Worm (Caenorhabditis elegans) whole organism, late embryonic: ENCODE data around the gene C07H4.1.

Source experiments
- C38D4.7 ChIP-seq: fragments of 200-800 bp; sonication (Bioruptor generic); optimal IDR thresholded peaks from 2 replicates; lab custom pipeline; 2018; ENCODE audit warnings: mild to moderate bottlenecking, missing genetic modification characterization, moderate library complexity, missing compliant biosample characterization
- F13H6.1 ChIP-seq: sonication (generic microtip); optimal IDR thresholded peaks from 2 replicates; lab custom pipeline; 2016; ENCODE audit warnings: missing genetic modification characterization, missing compliant biosample characterization
- T23F11.4 ChIP-seq: fragments of 200-800 bp; sonication (Bioruptor generic); optimal IDR thresholded peaks from 2 replicates; lab custom pipeline; 2018; ENCODE audit warnings: mild to moderate bottlenecking, missing genetic modification characterization, missing compliant biosample characterization
- ama-1 ChIP-seq: fragments of 150-350 bp; optimal IDR thresholded peaks from 2 replicates; lab custom pipeline; 2014
- ceh-14 ChIP-seq: sonication (generic microtip); optimal IDR thresholded peaks from 2 replicates; lab custom pipeline; 2016; ENCODE audit warnings: missing genotype, missing genetic modification characterization, missing compliant biosample characterization
- ceh-18 ChIP-seq: sonication (generic microtip); optimal IDR thresholded peaks from 2 replicates; lab custom pipeline; 2016; ENCODE audit warnings: missing genetic modification characterization, missing compliant biosample characterization
- ceh-19 ChIP-seq: fragments of 200-800 bp; sonication (Bioruptor generic); optimal IDR thresholded peaks from 2 replicates; lab custom pipeline; 2018; ENCODE audit warnings: mild to moderate bottlenecking, missing genetic modification characterization, missing compliant biosample characterization
- ceh-2 ChIP-seq: sonication (generic microtip); optimal IDR thresholded peaks from 2 replicates; lab custom pipeline; 2016; ENCODE audit warnings: missing genotype, missing genetic modification characterization, missing compliant biosample characterization
- ceh-22 ChIP-seq: sonication (generic microtip); optimal IDR thresholded peaks from 2 replicates; lab custom pipeline; 2017; ENCODE audit warnings: missing biosample characterization, missing genetic modification characterization
- ceh-30 ChIP-seq: fragments of 150-350 bp; optimal IDR thresholded peaks from 2 replicates; lab custom pipeline; 2014; ENCODE audit warnings: missing biosample characterization, missing genetic modification characterization
- ceh-31 ChIP-seq: sonication (generic microtip); optimal IDR thresholded peaks from 2 replicates; lab custom pipeline; 2016; ENCODE audit warnings: missing genetic modification characterization, missing compliant biosample characterization
- ceh-34 ChIP-seq: sonication (generic microtip); optimal IDR thresholded peaks from 2 replicates; lab custom pipeline; 2016; ENCODE audit warnings: mild to moderate bottlenecking, missing genetic modification characterization, missing compliant biosample characterization
- ceh-45 ChIP-seq: fragments of 200-800 bp; sonication (Bioruptor generic); IDR thresholded peaks from 2 replicates; pipeline ENCODE4 v1.3.6; 2022; ENCODE audit warnings: missing genetic modification reagents, missing genetic modification characterization, missing compliant biosample characterization
- ceh-48 ChIP-seq: sonication (generic microtip); optimal IDR thresholded peaks from 2 replicates; lab custom pipeline; 2016; ENCODE audit warnings: missing genetic modification characterization, inconsistent platforms, missing compliant biosample characterization
- ceh-9 ChIP-seq: sonication (generic microtip); optimal IDR thresholded peaks from 2 replicates; lab custom pipeline; 2016; ENCODE audit warnings: mild to moderate bottlenecking, missing genetic modification characterization, inconsistent platforms, missing compliant biosample characterization
- dmd-4 ChIP-seq: sonication (generic microtip); optimal IDR thresholded peaks from 2 replicates; lab custom pipeline; 2016; ENCODE audit warnings: borderline replicate concordance, missing genetic modification characterization, missing compliant biosample characterization
- elt-2 ChIP-seq: sonication (generic microtip); optimal IDR thresholded peaks from 2 replicates; lab custom pipeline; 2016; ENCODE audit warnings: missing genetic modification reagents, missing genetic modification characterization, missing compliant biosample characterization
- ets-4 ChIP-seq: sonication (generic microtip); optimal IDR thresholded peaks from 2 replicates; lab custom pipeline; 2016; ENCODE audit warnings: missing genetic modification characterization, missing compliant biosample characterization
- eyg-1 ChIP-seq: sonication (generic microtip); optimal IDR thresholded peaks from 2 replicates; lab custom pipeline; 2016; ENCODE audit warnings: missing genotype, missing genetic modification characterization, missing compliant biosample characterization
- fkh-6 ChIP-seq: sonication (generic microtip); optimal IDR thresholded peaks from 2 replicates; lab custom pipeline; 2016; ENCODE audit warnings: missing genetic modification characterization, missing compliant biosample characterization
- hlh-13 ChIP-seq: fragments of 200-800 bp; sonication (Bioruptor generic); optimal IDR thresholded peaks from 2 replicates; lab custom pipeline; 2018; ENCODE audit warnings: mild to moderate bottlenecking, missing genetic modification characterization, missing compliant biosample characterization
- hlh-30 ChIP-seq: sonication (generic microtip); optimal IDR thresholded peaks from 2 replicates; lab custom pipeline; 2017; ENCODE audit warnings: antibody characterized with exemption, missing genetic modification characterization, missing compliant biosample characterization; ENCODE audit not compliant: insufficient read depth
- hlh-6 ChIP-seq: sonication (generic microtip); optimal IDR thresholded peaks from 2 replicates; lab custom pipeline; 2016; ENCODE audit warnings: missing genotype, missing genetic modification characterization, missing compliant biosample characterization
- hlh-8 ChIP-seq: sonication (generic microtip); optimal IDR thresholded peaks from 2 replicates; lab custom pipeline; 2016; ENCODE audit warnings: missing genotype, missing genetic modification characterization, missing compliant biosample characterization
- lin-11 ChIP-seq: fragments of 200-800 bp; sonication (Bioruptor generic); optimal IDR thresholded peaks from 2 replicates; lab custom pipeline; 2018; ENCODE audit warnings: mild to moderate bottlenecking, missing genetic modification characterization, missing compliant biosample characterization
- nfya-1 ChIP-seq: sonication (generic microtip); optimal IDR thresholded peaks from 2 replicates; lab custom pipeline; 2017; ENCODE audit warnings: missing genetic modification characterization, mild to moderate bottlenecking, missing compliant biosample characterization, antibody characterized with exemption, moderate library complexity
- odd-2 ChIP-seq: sonication (generic microtip); optimal IDR thresholded peaks from 2 replicates; lab custom pipeline; 2017; ENCODE audit warnings: antibody characterized with exemption, mild to moderate bottlenecking, missing genetic modification characterization, missing compliant biosample characterization
- pax-1 ChIP-seq: fragments of 150-350 bp; optimal IDR thresholded peaks from 2 replicates; lab custom pipeline; 2014; ENCODE audit warnings: missing biosample characterization, missing genetic modification characterization
- pha-2 ChIP-seq: sonication (generic microtip); optimal IDR thresholded peaks from 2 replicates; lab custom pipeline; 2017; ENCODE audit warnings: mild to moderate bottlenecking, missing genetic modification characterization, missing compliant biosample characterization
- pha-4 ChIP-seq: fragments of 150-350 bp; optimal IDR thresholded peaks from 2 replicates; lab custom pipeline; 2018; ENCODE audit warnings: missing biosample characterization, missing genetic modification reagents, missing genetic modification characterization
- pqm-1 ChIP-seq: sonication (generic microtip); optimal IDR thresholded peaks from 2 replicates; lab custom pipeline; 2016; ENCODE audit warnings: missing genetic modification characterization, missing compliant biosample characterization
- pros-1 ChIP-seq: fragments of 150-350 bp; optimal IDR thresholded peaks from 2 replicates; lab custom pipeline; 2014; ENCODE audit warnings: missing biosample characterization, missing genetic modification reagents, missing genetic modification characterization
- ref-2 ChIP-seq: sonication (generic microtip); optimal IDR thresholded peaks from 2 replicates; lab custom pipeline; 2016; ENCODE audit warnings: missing genetic modification characterization, missing compliant biosample characterization
- rnt-1 ChIP-seq: sonication (generic microtip); optimal IDR thresholded peaks from 2 replicates; lab custom pipeline; 2016; ENCODE audit warnings: missing genetic modification characterization, missing compliant biosample characterization
- sdc-2 ChIP-seq: sonication (generic microtip); optimal IDR thresholded peaks from 2 replicates; lab custom pipeline; 2016; ENCODE audit warnings: missing genotype, missing genetic modification characterization, missing compliant biosample characterization
- syd-9 ChIP-seq: sonication (generic microtip); optimal IDR thresholded peaks from 2 replicates; lab custom pipeline; 2016; ENCODE audit warnings: mild to moderate bottlenecking, missing genetic modification characterization, moderate library complexity, missing compliant biosample characterization
- tbx-2 ChIP-seq: sonication (generic microtip); optimal IDR thresholded peaks from 2 replicates; lab custom pipeline; 2016; ENCODE audit warnings: missing genetic modification characterization, missing compliant biosample characterization
- tbx-7 ChIP-seq: sonication (generic microtip); optimal IDR thresholded peaks from 2 replicates; lab custom pipeline; 2016; ENCODE audit warnings: missing genotype, missing genetic modification characterization, missing compliant biosample characterization
- unc-3 ChIP-seq, 2 experiments: fragments of 200-800 bp in 1 of 2; sonication (Bioruptor generic) in 1 of 2; sonication (generic microtip) in 1 of 2; conservative IDR thresholded peaks in 1 of 2; optimal IDR thresholded peaks in 1 of 2; 2 replicates each; pipeline versions ENCODE4 v1.3.6 to Lab custom; 2016 to 2022; ENCODE audit warnings: missing compliant biosample characterization in 2 of 2, missing genetic modification characterization in 2 of 2, missing genetic modification reagents in 1 of 2
- unc-42 ChIP-seq: sonication (generic microtip); optimal IDR thresholded peaks from 2 replicates; lab custom pipeline; 2016; ENCODE audit warnings: missing genotype, missing genetic modification characterization, missing compliant biosample characterization
- unc-55 ChIP-seq: sonication (generic microtip); optimal IDR thresholded peaks from 2 replicates; lab custom pipeline; 2017; ENCODE audit warnings: missing biosample characterization, missing genetic modification reagents, missing genetic modification characterization
- unc-86 ChIP-seq: sonication (generic microtip); optimal IDR thresholded peaks from 2 replicates; lab custom pipeline; 2016; ENCODE audit warnings: missing genetic modification characterization, missing compliant biosample characterization
- zip-5 ChIP-seq: sonication (generic microtip); optimal IDR thresholded peaks from 2 replicates; lab custom pipeline; 2016; ENCODE audit warnings: missing genetic modification characterization, missing compliant biosample characterization
- ztf-16 ChIP-seq: sonication (generic microtip); optimal IDR thresholded peaks from 2 replicates; lab custom pipeline; 2017; ENCODE audit warnings: missing genetic modification characterization, missing compliant biosample characterization

The C07H4.1 gene

DNA sequence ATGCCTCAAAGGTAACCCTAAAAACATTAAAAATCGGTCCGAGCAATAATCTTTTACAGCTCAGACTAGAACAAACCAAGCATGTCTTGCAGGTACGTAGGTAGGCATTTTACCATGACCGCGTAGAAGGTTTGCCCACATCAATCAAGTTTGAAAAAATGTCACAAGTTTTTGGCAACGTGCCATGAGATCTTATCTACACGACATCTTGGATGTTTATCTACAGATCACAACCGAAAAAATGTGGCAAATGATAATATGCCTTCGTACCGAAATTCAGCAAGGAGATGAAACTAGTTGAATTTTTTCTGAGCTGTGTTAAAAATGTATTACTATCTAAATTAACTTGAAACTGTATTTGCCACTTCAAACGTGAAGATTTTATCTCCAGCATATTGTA lies 29.0 kb downstream of the C07H4.1 start:
- no peak for TF ChIP-seq hlh-13 (GFP tag; lab: Kevin White, UChicago)
- no peak for TF ChIP-seq lin-11
- TF ChIP-seq dmd-4 (tag; lab: Kevin White, UChicago) = no peak
- TF ChIP-seq ceh-9 (tag; lab: Kevin White, UChicago) = no peak
- no peak for TF ChIP-seq pros-1 (tag; lab: Kevin White, UChicago)
- no peak for TF ChIP-seq zip-5 (tag; lab: Kevin White, UChicago)
- TF ChIP-seq ceh-48 = no peak
- no peak for TF ChIP-seq ceh-45 (GFP tag; lab: Robert Waterston, UW)
- TF ChIP-seq F13H6.1 (tag; lab: Kevin White, UChicago) = no peak
- TF ChIP-seq ztf-16 (tag; lab: Kevin White, UChicago) = no peak
- no peak for TF ChIP-seq hlh-8 (tag; lab: Kevin White, UChicago)
- no peak for TF ChIP-seq ama-1
- no peak for TF ChIP-seq ets-4 (tag; lab: Kevin White, UChicago)
- no peak for TF ChIP-seq C38D4.7 (GFP tag; lab: Kevin White, UChicago)
- no peak for TF ChIP-seq fkh-6 (tag; lab: Kevin White, UChicago)
- TF ChIP-seq pax-1 (tag; lab: Kevin White, UChicago) = no peak
- no peak for TF ChIP-seq unc-42 (tag; lab: Kevin White, UChicago)
- TF ChIP-seq tbx-7 (tag; lab: Kevin White, UChicago) = no peak
- no peak for TF ChIP-seq unc-55

DNA sequence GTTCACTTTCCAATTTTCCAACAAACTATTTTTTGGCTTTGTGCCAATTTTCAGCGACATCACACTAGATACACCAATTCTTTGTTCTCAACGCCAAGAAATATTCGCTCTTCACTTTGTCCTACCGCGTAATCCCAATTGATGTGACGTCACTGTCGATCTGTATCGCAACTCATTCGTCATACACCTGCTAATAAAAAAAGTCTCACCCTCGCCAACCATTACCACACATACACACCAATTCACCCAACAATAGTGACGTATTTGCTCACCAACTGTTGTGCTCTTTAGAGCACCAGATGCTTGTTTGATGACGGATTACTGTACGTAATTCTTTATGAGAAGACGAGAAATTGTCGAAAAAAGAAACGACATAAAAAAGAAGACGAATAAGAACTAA lies 30.1 kb downstream of the C07H4.1 start:
- TF ChIP-seq unc-3 (GFP tag; conservative IDR thresholded peaks at IDR 0.05; lab: Robert Waterston, UW) (no peak), unc-3 (tag; optimal IDR thresholded peaks at IDR 0.05; lab: Kevin White, UChicago) (no peak), ref-2 (peak; percentile 59), pax-1 (tag; lab: Kevin White, UChicago) (peak; percentile 23)

DNA sequence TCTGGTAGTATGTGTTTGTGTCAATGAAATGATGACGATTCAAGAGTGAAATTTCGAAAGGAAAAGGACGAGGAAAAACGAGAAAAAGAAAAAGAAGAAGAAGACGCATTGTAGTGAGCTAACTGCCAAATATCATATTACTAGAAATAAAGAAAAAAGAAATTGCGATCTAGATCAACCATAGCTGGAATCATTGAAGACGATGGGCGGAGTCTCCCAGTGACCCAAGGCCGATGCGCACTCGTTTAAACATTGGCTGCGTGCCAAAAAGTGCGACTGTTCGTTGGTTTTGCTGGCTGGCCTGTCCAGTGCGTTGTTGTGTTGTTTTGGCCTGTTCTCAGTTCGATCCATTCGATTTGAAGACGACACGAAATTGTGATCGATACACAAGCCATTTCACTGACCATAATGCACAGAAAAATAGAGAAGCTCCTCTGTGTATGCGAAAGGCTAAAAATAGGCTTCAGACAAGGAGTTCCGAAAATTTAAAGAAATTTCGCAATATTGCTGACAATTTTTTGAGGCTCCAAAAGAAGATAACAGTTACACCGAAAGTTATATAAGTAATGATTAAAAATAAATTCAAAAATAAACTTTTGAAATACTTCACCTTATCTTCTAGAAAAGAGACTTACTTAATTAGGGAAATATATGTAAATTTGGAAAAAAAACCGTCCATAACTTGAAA lies 31.1 kb downstream of the C07H4.1 start:
- no peak for TF ChIP-seq unc-3 (GFP tag; conservative IDR thresholded peaks at IDR 0.05; lab: Robert Waterston, UW)
- TF ChIP-seq unc-3 (tag; optimal IDR thresholded peaks at IDR 0.05; lab: Kevin White, UChicago) = no peak
- no peak for TF ChIP-seq pha-4 (tag; lab: Kevin White, UChicago)
- no peak for TF ChIP-seq ceh-22 (tag; lab: Kevin White, UChicago)
- TF ChIP-seq ceh-19 (GFP tag; lab: Kevin White, UChicago) = no peak
- TF ChIP-seq sdc-2 (tag; lab: Kevin White, UChicago) = no peak
- no peak for TF ChIP-seq syd-9 (tag; lab: Kevin White, UChicago)
- no peak for TF ChIP-seq odd-2 (tag; lab: Kevin White, UChicago)
- TF ChIP-seq pha-2 (tag; lab: Kevin White, UChicago) = no peak
- no peak for TF ChIP-seq T23F11.4
- TF ChIP-seq ceh-2 (tag; lab: Kevin White, UChicago) = no peak
- TF ChIP-seq ceh-30 (tag; lab: Kevin White, UChicago) = no peak
- TF ChIP-seq ets-4 (tag; lab: Kevin White, UChicago) = no peak

DNA sequence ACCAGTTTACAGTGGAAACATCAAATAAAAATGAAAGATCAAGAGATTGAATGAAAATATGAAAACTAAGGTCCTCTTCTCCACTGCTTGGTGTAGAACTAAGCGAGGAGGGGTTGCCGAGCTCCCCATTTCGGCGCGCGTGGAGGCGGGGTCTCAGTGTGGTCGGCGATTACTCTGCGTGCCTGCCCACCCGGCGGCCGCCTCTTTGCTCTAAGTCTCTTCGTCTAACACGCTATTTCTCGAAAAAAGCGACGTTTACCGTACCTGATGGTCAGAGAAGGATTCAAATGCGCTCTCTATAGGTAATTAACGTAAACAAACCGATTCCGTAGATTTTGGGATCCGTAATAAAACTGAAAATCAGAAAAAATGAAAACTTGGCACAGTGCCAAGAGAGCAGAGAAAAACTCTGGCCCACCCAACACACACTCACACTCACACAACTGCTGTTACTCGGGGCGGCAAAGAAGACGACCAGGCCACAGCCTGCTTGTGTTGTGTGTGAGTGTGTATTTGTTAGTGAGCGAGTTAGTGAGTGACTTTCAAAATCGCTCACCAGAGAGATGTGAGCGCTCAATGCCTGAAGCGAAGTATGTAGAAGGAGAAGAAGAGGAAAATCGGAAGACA lies 31.8 kb downstream of the C07H4.1 start:
- peak; percentile 52 for TF ChIP-seq rnt-1 (tag; lab: Kevin White, UChicago)
- TF ChIP-seq elt-2 (tag; lab: Kevin White, UChicago) = peak; percentile 17
- peak; percentile 22 for TF ChIP-seq hlh-8 (tag; lab: Kevin White, UChicago)
- peak; percentile 14 for TF ChIP-seq ceh-2 (tag; lab: Kevin White, UChicago)
- TF ChIP-seq unc-86 (tag; lab: Kevin White, UChicago) = peak; percentile 22
- peak; percentile 68 for TF ChIP-seq nfya-1 (tag; lab: Kevin White, UChicago)
- peak; percentile 3 for TF ChIP-seq hlh-6 (tag; lab: Kevin White, UChicago)
- TF ChIP-seq tbx-2 (tag; lab: Kevin White, UChicago) = peak; percentile 58
- TF ChIP-seq eyg-1 = no peak
- TF ChIP-seq ceh-18 = peak; percentile 71
- peak; percentile 68 for TF ChIP-seq ceh-31 (tag; lab: Kevin White, UChicago)
- TF ChIP-seq pqm-1 = peak; percentile 25
- TF ChIP-seq tbx-7 (tag; lab: Kevin White, UChicago) = no peak
- peak; percentile 60 for TF ChIP-seq unc-42 (tag; lab: Kevin White, UChicago)
- TF ChIP-seq ceh-34 (tag; lab: Kevin White, UChicago) = peak; percentile 74
- TF ChIP-seq syd-9 (tag; lab: Kevin White, UChicago) = no peak
- peak; percentile 9 for TF ChIP-seq unc-55
- TF ChIP-seq T23F11.4 = peak; percentile 14
- peak; percentile 24 for TF ChIP-seq ceh-14
- TF ChIP-seq hlh-30 (tag; lab: Kevin White, UChicago) = no peak
- TF ChIP-seq odd-2 (tag; lab: Kevin White, UChicago) = no peak
